Fruit fly (Drosophila melanogaster) whole organism, embryonic: Measurements from ENCODE around the gene Sec13.

Experiments
- Aef1 ChIP-seq: fragments of 200-800 bp; sonication (Bioruptor generic); IDR thresholded peaks from 3 replicates; pipeline ENCODE4 v1.3.6; 2022; ENCODE audit warnings: missing biosample characterization, missing genetic modification characterization
- Asciz ChIP-seq: fragments of 200-800 bp; sonication (Bioruptor generic); optimal IDR thresholded peaks from 2 replicates; lab custom pipeline; 2017; ENCODE audit warnings: missing biosample characterization, mild to moderate bottlenecking, missing genetic modification characterization, missing genetic modification reagents
- BEAF-32 ChIP-seq: fragments of 200-800 bp; sonication (Bioruptor generic); optimal IDR thresholded peaks from 3 replicates; lab custom pipeline; 2017; ENCODE audit warnings: missing biosample characterization, missing genetic modification characterization, mild to moderate bottlenecking, moderate library complexity, missing genetic modification reagents
- Blimp-1 ChIP-seq: fragments of 200-800 bp; sonication (Bioruptor generic); optimal IDR thresholded peaks from 3 replicates; lab custom pipeline; 2018; ENCODE audit warnings: missing biosample characterization, missing genetic modification characterization, mild to moderate bottlenecking, moderate library complexity, missing genetic modification reagents
- Bteb2 ChIP-seq: fragments of 200-800 bp; sonication (Bioruptor generic); optimal IDR thresholded peaks from 2 replicates; lab custom pipeline; 2016; ENCODE audit warnings: missing biosample characterization, missing genetic modification characterization
- CG10147 ChIP-seq: fragments of 200-800 bp; sonication (Bioruptor generic); optimal IDR thresholded peaks from 2 replicates; lab custom pipeline; 2019; ENCODE audit warnings: missing biosample characterization, mild to moderate bottlenecking, missing genetic modification characterization, moderate library complexity
- CG10274 ChIP-seq: fragments of 200-800 bp; sonication (Bioruptor generic); optimal IDR thresholded peaks from 3 replicates; lab custom pipeline; 2017; ENCODE audit warnings: missing biosample characterization, mild to moderate bottlenecking, missing genetic modification characterization
- CG11247 ChIP-seq: fragments of 200-800 bp; sonication (Bioruptor generic); IDR thresholded peaks from 2 replicates; pipeline ENCODE4 v1.3.6; 2022; ENCODE audit warnings: missing biosample characterization, missing genetic modification characterization
- CG11504 ChIP-seq: fragments of 200-800 bp; sonication (Bioruptor generic); optimal IDR thresholded peaks from 3 replicates; lab custom pipeline; 2019; ENCODE audit warnings: missing biosample characterization, mild to moderate bottlenecking, missing genetic modification characterization, moderate library complexity
- CG12071 ChIP-seq: fragments of 200-800 bp; sonication (Bioruptor generic); optimal IDR thresholded peaks from 3 replicates; lab custom pipeline; 2018; ENCODE audit warnings: missing biosample characterization, mild to moderate bottlenecking, missing genetic modification characterization
- CG12104 ChIP-seq: fragments of 200-800 bp; sonication (Bioruptor generic); optimal IDR thresholded peaks from 3 replicates; lab custom pipeline; 2016; ENCODE audit warnings: missing biosample characterization, missing genetic modification characterization
- CG12299 ChIP-seq: fragments of 200-800 bp; sonication (Bioruptor generic); optimal IDR thresholded peaks from 2 replicates; lab custom pipeline; 2018; ENCODE audit warnings: missing biosample characterization, mild to moderate bottlenecking, missing genetic modification characterization
- CG12744 ChIP-seq: fragments of 200-800 bp; sonication (Bioruptor generic); optimal IDR thresholded peaks from 2 replicates; lab custom pipeline; 2016; ENCODE audit warnings: missing biosample characterization, missing genetic modification characterization
- CG13775 ChIP-seq: fragments of 200-800 bp; sonication (Bioruptor generic); optimal IDR thresholded peaks from 3 replicates; lab custom pipeline; 2017; ENCODE audit warnings: missing biosample characterization, mild to moderate bottlenecking, missing genetic modification characterization
- CG14014 ChIP-seq: fragments of 200-800 bp; sonication (Bioruptor generic); IDR thresholded peaks from 2 replicates; pipeline ENCODE4 v1.3.6; 2022; ENCODE audit warnings: missing biosample characterization, missing genetic modification characterization
- CG14667 ChIP-seq: fragments of 200-800 bp; sonication (Bioruptor generic); IDR thresholded peaks from 2 replicates; pipeline ENCODE4 v1.3.6; 2022; ENCODE audit warnings: missing biosample characterization, missing genetic modification characterization
- CG15479 ChIP-seq: fragments of 200-800 bp; sonication (Bioruptor generic); optimal IDR thresholded peaks from 3 replicates; lab custom pipeline; 2019; ENCODE audit warnings: missing biosample characterization, mild to moderate bottlenecking, missing genetic modification characterization, moderate library complexity
- CG15696 ChIP-seq: fragments of 200-800 bp; sonication (Bioruptor generic); optimal IDR thresholded peaks from 2 replicates; lab custom pipeline; 2019; ENCODE audit warnings: missing biosample characterization, mild to moderate bottlenecking, missing genetic modification characterization, moderate library complexity
- CG17359 ChIP-seq: fragments of 200-800 bp; sonication (Bioruptor generic); optimal IDR thresholded peaks from 3 replicates; lab custom pipeline; 2018; ENCODE audit warnings: missing biosample characterization, mild to moderate bottlenecking, missing genetic modification characterization, moderate library complexity
- CG18262 ChIP-seq: fragments of 200-800 bp; optimal IDR thresholded peaks from 3 replicates; lab custom pipeline; 2019; ENCODE audit warnings: missing biosample characterization, mild to moderate bottlenecking, missing genetic modification characterization, moderate library complexity
- CG18599 ChIP-seq: fragments of 200-800 bp; sonication (Bioruptor generic); optimal IDR thresholded peaks from 3 replicates; lab custom pipeline; 2017; ENCODE audit warnings: missing biosample characterization, missing genetic modification characterization, mild to moderate bottlenecking, moderate library complexity, missing genetic modification reagents
- CG4424 ChIP-seq: fragments of 200-800 bp; sonication (Bioruptor generic); optimal IDR thresholded peaks from 3 replicates; lab custom pipeline; 2016; ENCODE audit warnings: missing biosample characterization, missing genetic modification characterization
- CG7357 ChIP-seq: fragments of 200-800 bp; sonication (Bioruptor generic); IDR thresholded peaks from 3 replicates; pipeline ENCODE4 v1.3.6; 2022; ENCODE audit warnings: missing biosample characterization, missing genetic modification characterization
- CG7928 ChIP-seq: fragments of 200-800 bp; sonication (Bioruptor generic); optimal IDR thresholded peaks from 2 replicates; lab custom pipeline; 2017; ENCODE audit warnings: missing biosample characterization, mild to moderate bottlenecking, missing genetic modification characterization
- CG8478 ChIP-seq: fragments of >200 bp; optimal IDR thresholded peaks from 2 replicates; lab custom pipeline; 2018
- CG9727 ChIP-seq: fragments of 200-800 bp; sonication (Bioruptor generic); optimal IDR thresholded peaks from 3 replicates; lab custom pipeline; 2017; ENCODE audit warnings: missing biosample characterization, mild to moderate bottlenecking, missing genetic modification characterization
- CkIIα-i1 ChIP-seq: fragments of 200-800 bp; sonication (Bioruptor generic); IDR thresholded peaks from 2 replicates; pipeline ENCODE4 v1.3.6; 2022; ENCODE audit warnings: missing biosample characterization, missing genetic modification characterization
- Dbx ChIP-seq: fragments of 200-800 bp; sonication (Bioruptor generic); IDR thresholded peaks from 3 replicates; pipeline ENCODE4 v1.3.6; 2022; ENCODE audit warnings: missing biosample characterization, missing genetic modification characterization
- Fer2 ChIP-seq: fragments of 200-800 bp; sonication (Bioruptor generic); optimal IDR thresholded peaks from 2 replicates; lab custom pipeline; 2018; ENCODE audit warnings: missing biosample characterization, mild to moderate bottlenecking, missing genetic modification characterization, moderate library complexity
- Gug ChIP-seq: fragments of 200-800 bp; sonication (Bioruptor generic); IDR thresholded peaks from 4 replicates; pipeline ENCODE4 v1.3.6; 2022; ENCODE audit warnings: missing biosample characterization, missing genetic modification characterization
- H15 ChIP-seq: fragments of 200-800 bp; sonication (Bioruptor generic); IDR thresholded peaks from 3 replicates; pipeline ENCODE4 v1.3.6; 2022; ENCODE audit warnings: missing biosample characterization, missing genetic modification characterization
- Lhr ChIP-seq: fragments of 200-800 bp; sonication (Bioruptor generic); optimal IDR thresholded peaks from 3 replicates; lab custom pipeline; 2017; ENCODE audit warnings: mild to moderate bottlenecking, missing biosample characterization, missing genetic modification reagents, missing genetic modification characterization
- Mes4 ChIP-seq: fragments of 200-800 bp; sonication (Bioruptor generic); optimal IDR thresholded peaks from 2 replicates; lab custom pipeline; 2016; ENCODE audit warnings: missing biosample characterization, missing genetic modification characterization
- NK7.1 ChIP-seq: fragments of 200-800 bp; sonication (Bioruptor generic); optimal IDR thresholded peaks from 3 replicates; lab custom pipeline; 2016; ENCODE audit warnings: missing biosample characterization, missing genetic modification characterization
- Opbp ChIP-seq: fragments of 200-800 bp; sonication (Bioruptor generic); IDR thresholded peaks from 3 replicates; pipeline ENCODE4 v1.3.6; 2022; ENCODE audit warnings: missing biosample characterization, missing genetic modification characterization; ENCODE audit not compliant: partially characterized antibody
- Rfx ChIP-seq: fragments of 200-800 bp; sonication (Bioruptor generic); IDR thresholded peaks from 2 replicates; pipeline ENCODE4 v1.3.6; 2022; ENCODE audit warnings: missing biosample characterization, missing genetic modification characterization
- Spps ChIP-seq: fragments of 200-800 bp; sonication (Bioruptor generic); optimal IDR thresholded peaks from 2 replicates; lab custom pipeline; 2018; ENCODE audit warnings: missing biosample characterization, mild to moderate bottlenecking, missing genetic modification characterization
- Usf ChIP-seq: fragments of 200-800 bp; sonication (Bioruptor generic); optimal IDR thresholded peaks from 2 replicates; lab custom pipeline; 2017; ENCODE audit warnings: missing genotype, missing biosample characterization, missing genetic modification characterization
- abd-A ChIP-seq: fragments of 200-800 bp; sonication (Bioruptor generic); optimal IDR thresholded peaks from 3 replicates; lab custom pipeline; 2019; ENCODE audit warnings: missing biosample characterization, mild to moderate bottlenecking, missing genetic modification characterization, moderate library complexity
- al ChIP-seq: fragments of 200-800 bp; sonication (Bioruptor generic); IDR thresholded peaks from 2 replicates; pipeline ENCODE4 v1.3.6; 2022; ENCODE audit warnings: missing biosample characterization, missing genetic modification characterization
- ase ChIP-seq: fragments of 200-800 bp; sonication (Bioruptor generic); IDR thresholded peaks from 3 replicates; pipeline ENCODE4 v1.3.6; 2022; ENCODE audit warnings: missing biosample characterization, missing genetic modification characterization
- az2 ChIP-seq: fragments of 200-800 bp; sonication (Bioruptor generic); optimal IDR thresholded peaks from 3 replicates; lab custom pipeline; 2016; ENCODE audit warnings: missing biosample characterization, missing genetic modification characterization
- dysf ChIP-seq: fragments of 200-800 bp; sonication (Bioruptor generic); IDR thresholded peaks from 3 replicates; pipeline ENCODE4 v1.3.6; 2022; ENCODE audit warnings: missing biosample characterization, missing genetic modification characterization
- exex ChIP-seq: fragments of 200-800 bp; sonication (Bioruptor generic); optimal IDR thresholded peaks from 4 replicates; lab custom pipeline; 2018; ENCODE audit warnings: missing biosample characterization, mild to moderate bottlenecking, missing genetic modification characterization, moderate library complexity
- fu2 ChIP-seq: fragments of 200-800 bp; sonication (Bioruptor generic); optimal IDR thresholded peaks from 2 replicates; lab custom pipeline; 2016; ENCODE audit warnings: missing biosample characterization, missing genetic modification characterization
- insv ChIP-seq, 2 experiments: fragments of 200-800 bp; sonication (Bioruptor generic); optimal IDR thresholded peaks; 3 replicates each; lab custom pipeline; 2016 to 2018; ENCODE audit warnings: missing biosample characterization in 2 of 2, missing genetic modification characterization in 2 of 2
- lmd ChIP-seq: fragments of 200-800 bp; sonication (Bioruptor generic); IDR thresholded peaks from 2 replicates; pipeline ENCODE4 v1.3.6; 2022; ENCODE audit warnings: missing biosample characterization, missing genetic modification characterization
- prd ChIP-seq, 3 experiments: fragments of >200 bp in 2 of 3; fragments of 200-800 bp in 1 of 3; sonication (Bioruptor generic) in 1 of 3; optimal IDR thresholded peaks in 2 of 3; IDR thresholded peaks in 1 of 3; 2 replicates in 2 of 3; 3 replicates in 1 of 3; pipeline versions ENCODE4 v1.3.6 to Lab custom; 2017 to 2022; ENCODE audit warnings: missing biosample characterization in 1 of 3, missing genetic modification characterization in 1 of 3
- scrt ChIP-seq: fragments of 200-800 bp; sonication (Bioruptor generic); optimal IDR thresholded peaks from 2 replicates; lab custom pipeline; 2018; ENCODE audit warnings: missing biosample characterization, mild to moderate bottlenecking, missing genetic modification characterization, moderate library complexity
- unpg ChIP-seq: fragments of 200-800 bp; sonication (Bioruptor generic); optimal IDR thresholded peaks from 3 replicates; lab custom pipeline; 2018; ENCODE audit warnings: missing biosample characterization, mild to moderate bottlenecking, missing genetic modification characterization, moderate library complexity
- wor ChIP-seq: fragments of 200-800 bp; sonication (Bioruptor generic); IDR thresholded peaks from 2 replicates; pipeline ENCODE4 v1.3.6; 2022; ENCODE audit warnings: missing biosample characterization, missing genetic modification characterization

Gene Sec13

dm6 chr3R:23314332-23314731, 41.7 kb upstream of the Sec13 start:
- TF ChIP-seq CG15696 (tag; lab: Kevin White, UChicago), result peak; percentile 7
- TF ChIP-seq exex, result peak; percentile 21
- TF ChIP-seq abd-A, result peak; percentile 49
- TF ChIP-seq lmd, result no peak
- TF ChIP-seq H15, result no peak
- peak; percentile 48 for TF ChIP-seq unpg
- peak; percentile 57 for TF ChIP-seq CG15479 (GFP tag; lab: Kevin White, UChicago)
- TF ChIP-seq CkIIα-i1, result no peak
- TF ChIP-seq CG8478 (lab: Kevin White, UChicago), result no peak
- TF ChIP-seq dysf, result peak; percentile 48; the same call in 1 of the 3 replicates
- no peak for TF ChIP-seq Opbp
- peak; percentile 47 for TF ChIP-seq Asciz (GFP tag; lab: Kevin White, UChicago)
- no peak for TF ChIP-seq CG10274
- TF ChIP-seq prd (optimal IDR thresholded peaks at IDR 0.05; lab: Kevin White, UChicago), result no peak
- TF ChIP-seq prd (GFP tag; IDR thresholded peaks at IDR 0.05; lab: Robert Waterston, UW), result 0 out of 3 replicates have a peak, but pooled peaks have one; percentile 12
- no peak for TF ChIP-seq Blimp-1 (GFP tag; lab: Kevin White, UChicago)
- no peak for TF ChIP-seq CG11247 (GFP tag; lab: Robert Waterston, UW)
- no peak for TF ChIP-seq BEAF-32
- TF ChIP-seq CG12071 (GFP tag; lab: Kevin White, UChicago), result peak; percentile 58
- TF ChIP-seq CG14014 (GFP tag; lab: Robert Waterston, UW), result peak; percentile 52; the same call in 1 of the 2 replicates
- no peak for TF ChIP-seq Usf (GFP tag; lab: Kevin White, UChicago)
- TF ChIP-seq Lhr (GFP tag; lab: Kevin White, UChicago), result no peak
- TF ChIP-seq NK7.1 (GFP tag; lab: Kevin White, UChicago), result no peak
- no peak for TF ChIP-seq Spps (tag; lab: Kevin White, UChicago)
- no peak for TF ChIP-seq CG12299
- TF ChIP-seq CG14667 (GFP tag; lab: Robert Waterston, UW), result no peak
- peak in 1 of 2 experiments; percentile 15 for TF ChIP-seq insv (GFP tag; optimal IDR thresholded peaks at IDR 0.05; lab: Kevin White, UChicago)
- TF ChIP-seq Fer2 (tag; lab: Kevin White, UChicago), result peak; percentile 15
- no peak for TF ChIP-seq al
- TF ChIP-seq CG11504, result peak; percentile 16
- peak; percentile 36 for TF ChIP-seq CG9727 (GFP tag; lab: Kevin White, UChicago)
- TF ChIP-seq CG7928 (GFP tag; lab: Kevin White, UChicago), result no peak
- no peak for TF ChIP-seq Gug (GFP tag; lab: Robert Waterston, UW)
- TF ChIP-seq Bteb2 (GFP tag; lab: Kevin White, UChicago), result no peak
- peak; percentile 51; the same call in 1 of the 2 replicates for TF ChIP-seq Rfx (GFP tag; lab: Robert Waterston, UW)
- TF ChIP-seq ase (GFP tag; lab: Robert Waterston, UW), result no peak
- TF ChIP-seq Dbx (GFP tag; lab: Robert Waterston, UW), result 0 out of 3 replicates have a peak, but pooled peaks have one; percentile 27
- TF ChIP-seq CG18262, result no peak
- TF ChIP-seq Aef1, result peak; percentile 77
- no peak for TF ChIP-seq fu2
- no peak for TF ChIP-seq CG12744 (GFP tag; lab: Kevin White, UChicago)
- TF ChIP-seq CG4424 (GFP tag; lab: Kevin White, UChicago), result peak; percentile 20
- TF ChIP-seq CG10147 (GFP tag; lab: Kevin White, UChicago), result no peak
- TF ChIP-seq Mes4 (GFP tag; lab: Kevin White, UChicago), result peak; percentile 19
- no peak for TF ChIP-seq CG13775
- no peak for TF ChIP-seq CG7357 (GFP tag; lab: Robert Waterston, UW)
- peak; percentile 25 for TF ChIP-seq CG12104 (GFP tag; lab: Kevin White, UChicago)
- TF ChIP-seq CG18599 (GFP tag; lab: Kevin White, UChicago), result peak; percentile 42
- TF ChIP-seq wor (GFP tag; lab: Robert Waterston, UW), result no peak
- TF ChIP-seq az2 (GFP tag; lab: Kevin White, UChicago), result no peak
- TF ChIP-seq CG17359 (tag; lab: Kevin White, UChicago), result peak; percentile 42
- TF ChIP-seq scrt (GFP tag; lab: Kevin White, UChicago), result peak; percentile 61
